Fruit fly (Drosophila melanogaster) whole organism, embryonic: ENCODE data around the gene Atg5.

ENCODE experiments used
- CG12299 ChIP-seq: fragments of 200-800 bp; sonication (Bioruptor generic); optimal IDR thresholded peaks from 2 replicates; lab custom pipeline; 2018; ENCODE audit warnings: missing biosample characterization, mild to moderate bottlenecking, missing genetic modification characterization
- CG8089 ChIP-seq: fragments of 200-800 bp; sonication (Bioruptor generic); optimal IDR thresholded peaks from 3 replicates; lab custom pipeline; 2016; ENCODE audit warnings: missing biosample characterization, missing genetic modification characterization
- CoRest ChIP-seq: fragments of 200-800 bp; sonication (Bioruptor generic); optimal IDR thresholded peaks from 3 replicates; lab custom pipeline; 2018; ENCODE audit warnings: missing biosample characterization, mild to moderate bottlenecking, missing genetic modification characterization, moderate library complexity
- D19B ChIP-seq: fragments of 200-800 bp; sonication (Bioruptor generic); optimal IDR thresholded peaks from 2 replicates; lab custom pipeline; 2017; ENCODE audit warnings: missing biosample characterization, mild to moderate bottlenecking, missing genetic modification characterization
- Hmr ChIP-seq: fragments of 200-800 bp; sonication (Bioruptor generic); optimal IDR thresholded peaks from 3 replicates; lab custom pipeline; 2017; ENCODE audit warnings: mild to moderate bottlenecking, missing biosample characterization, missing genetic modification reagents, missing genetic modification characterization
- Meics ChIP-seq: fragments of 200-800 bp; sonication (Bioruptor generic); optimal IDR thresholded peaks from 2 replicates; lab custom pipeline; 2017; ENCODE audit warnings: missing biosample characterization, mild to moderate bottlenecking, missing genetic modification characterization
- Stat92E ChIP-seq, 3 experiments: fragments of >200 bp in 2 of 3; fragments of 200-800 bp in 1 of 3; sonication (Bioruptor generic) in 1 of 3; optimal IDR thresholded peaks; 2 replicates each; lab custom pipeline; 2017 to 2019; ENCODE audit warnings: missing biosample characterization in 3 of 3, missing genetic modification characterization in 3 of 3, mild to moderate bottlenecking in 1 of 3, moderate library complexity in 1 of 3
- br ChIP-seq: fragments of >200 bp; optimal IDR thresholded peaks from 2 replicates; lab custom pipeline; 2017
- lbe ChIP-seq: fragments of 200-800 bp; sonication (Bioruptor generic); optimal IDR thresholded peaks from 2 replicates; lab custom pipeline; 2016; ENCODE audit warnings: missing biosample characterization, mild to moderate bottlenecking, missing genetic modification characterization

dm6 chrX:7340667-7341066, 17.1 kb upstream of the Atg5 start:
- TF ChIP-seq Meics (no peak), Hmr (no peak), br (lab: Kevin White, UChicago) (no peak), CoRest (tag; lab: Kevin White, UChicago) (no peak), CG12299 (tag; lab: Kevin White, UChicago) (no peak), D19B (GFP tag; lab: Kevin White, UChicago) (no peak), Stat92E (GFP tag; optimal IDR thresholded peaks at IDR 0.05; lab: Kevin White, UChicago) (no peak), CG8089 (GFP tag; lab: Kevin White, UChicago) (no peak), lbe (GFP tag; lab: Kevin White, UChicago) (no peak)
